Fruit fly (Drosophila melanogaster) whole organism, embryonic: ENCODE results near the gene Upf2.

Experiments used
- ATbp ChIP-seq: fragments of 200-800 bp; sonication (Bioruptor generic); optimal IDR thresholded peaks from 2 replicates; lab custom pipeline; 2017; ENCODE audit warnings: missing biosample characterization, mild to moderate bottlenecking, missing genetic modification characterization, missing genetic modification reagents
- Abd-B ChIP-seq: fragments of 200-800 bp; sonication (Bioruptor generic); optimal IDR thresholded peaks from 2 replicates; lab custom pipeline; 2018; ENCODE audit warnings: missing biosample characterization, mild to moderate bottlenecking, missing genetic modification characterization, moderate library complexity
- Aef1 ChIP-seq: fragments of 200-800 bp; sonication (Bioruptor generic); IDR thresholded peaks from 3 replicates; pipeline ENCODE4 v1.3.6; 2022; ENCODE audit warnings: missing biosample characterization, missing genetic modification characterization
- BtbVII ChIP-seq: fragments of 200-800 bp; sonication (Bioruptor generic); optimal IDR thresholded peaks from 3 replicates; lab custom pipeline; 2017; ENCODE audit warnings: missing biosample characterization, mild to moderate bottlenecking, missing genetic modification characterization
- CG10274 ChIP-seq: fragments of 200-800 bp; sonication (Bioruptor generic); optimal IDR thresholded peaks from 3 replicates; lab custom pipeline; 2017; ENCODE audit warnings: missing biosample characterization, mild to moderate bottlenecking, missing genetic modification characterization
- CG10321 ChIP-seq: fragments of 200-800 bp; sonication (Bioruptor generic); IDR thresholded peaks from 2 replicates; pipeline ENCODE4 v1.3.6; 2022; ENCODE audit warnings: missing biosample characterization, missing genetic modification characterization
- CG11093 ChIP-seq: fragments of 200-800 bp; sonication (Bioruptor generic); IDR thresholded peaks from 3 replicates; pipeline ENCODE4 v1.3.6; 2022; ENCODE audit warnings: missing biosample characterization, missing genetic modification characterization
- CG11723 ChIP-seq: fragments of 200-800 bp; sonication (Bioruptor generic); optimal IDR thresholded peaks from 2 replicates; lab custom pipeline; 2017; ENCODE audit warnings: missing biosample characterization, mild to moderate bottlenecking, missing genetic modification characterization
- CG12769 ChIP-seq: fragments of 200-800 bp; sonication (Bioruptor generic); optimal IDR thresholded peaks from 2 replicates; lab custom pipeline; 2019; ENCODE audit warnings: missing biosample characterization, mild to moderate bottlenecking, missing genetic modification characterization, moderate library complexity
- CG12942 ChIP-seq: fragments of 200-800 bp; sonication (Bioruptor generic); optimal IDR thresholded peaks from 3 replicates; lab custom pipeline; 2016; ENCODE audit warnings: missing biosample characterization, missing genetic modification characterization
- CG14710 ChIP-seq: fragments of 200-800 bp; sonication (Bioruptor generic); optimal IDR thresholded peaks from 3 replicates; lab custom pipeline; 2019; ENCODE audit warnings: missing biosample characterization, mild to moderate bottlenecking, missing genetic modification characterization, moderate library complexity
- CG17912 ChIP-seq: fragments of 200-800 bp; sonication (Bioruptor generic); optimal IDR thresholded peaks from 2 replicates; lab custom pipeline; 2018; ENCODE audit warnings: missing biosample characterization, mild to moderate bottlenecking, missing genetic modification characterization
- CG18764 ChIP-seq: fragments of 200-800 bp; sonication (Bioruptor generic); optimal IDR thresholded peaks from 3 replicates; lab custom pipeline; 2016; ENCODE audit warnings: missing biosample characterization, missing genetic modification characterization
- CG2202 ChIP-seq: fragments of 200-800 bp; sonication (Bioruptor generic); optimal IDR thresholded peaks from 2 replicates; lab custom pipeline; 2018; ENCODE audit warnings: missing biosample characterization, mild to moderate bottlenecking, missing genetic modification characterization
- CG32772 ChIP-seq: fragments of 200-800 bp; sonication (Bioruptor generic); IDR thresholded peaks from 2 replicates; pipeline ENCODE4 v1.3.6; 2022; ENCODE audit warnings: missing biosample characterization, missing genetic modification characterization
- CG34422 ChIP-seq: fragments of 200-800 bp; sonication (Bioruptor generic); IDR thresholded peaks from 3 replicates; pipeline ENCODE4 v1.3.6; 2022; ENCODE audit warnings: missing biosample characterization, missing genetic modification characterization
- CG3726 ChIP-seq: fragments of 200-800 bp; sonication (Bioruptor generic); IDR thresholded peaks from 3 replicates; pipeline ENCODE4, ENCODE4 v1.3.6; 2022; ENCODE audit warnings: missing biosample characterization, missing genetic modification characterization
- Chrac-16 ChIP-seq: fragments of 200-800 bp; sonication (Bioruptor generic); optimal IDR thresholded peaks from 3 replicates; lab custom pipeline; 2016; ENCODE audit warnings: missing biosample characterization, missing genetic modification characterization
- Dad ChIP-seq: fragments of 200-800 bp; sonication (Bioruptor generic); optimal IDR thresholded peaks from 3 replicates; lab custom pipeline; 2016; ENCODE audit warnings: missing biosample characterization, missing genetic modification characterization
- Dbx ChIP-seq: fragments of 200-800 bp; sonication (Bioruptor generic); IDR thresholded peaks from 3 replicates; pipeline ENCODE4 v1.3.6; 2022; ENCODE audit warnings: missing biosample characterization, missing genetic modification characterization
- Gug ChIP-seq: fragments of 200-800 bp; sonication (Bioruptor generic); IDR thresholded peaks from 4 replicates; pipeline ENCODE4 v1.3.6; 2022; ENCODE audit warnings: missing biosample characterization, missing genetic modification characterization
- HHEX ChIP-seq: fragments of 200-800 bp; sonication (Bioruptor generic); optimal IDR thresholded peaks from 3 replicates; lab custom pipeline; 2017; ENCODE audit warnings: missing biosample characterization, mild to moderate bottlenecking, missing genetic modification characterization, missing genetic modification reagents
- HLH54F ChIP-seq: fragments of 200-800 bp; sonication (Bioruptor generic); optimal IDR thresholded peaks from 3 replicates; lab custom pipeline; 2016; ENCODE audit warnings: missing biosample characterization, missing genetic modification characterization
- Hey ChIP-seq: fragments of 200-800 bp; sonication (Bioruptor generic); optimal IDR thresholded peaks from 3 replicates; lab custom pipeline; 2018; ENCODE audit warnings: missing biosample characterization, mild to moderate bottlenecking, missing genetic modification characterization
- Hmx ChIP-seq: fragments of 200-800 bp; sonication (Bioruptor generic); optimal IDR thresholded peaks from 2 replicates; lab custom pipeline; 2016; ENCODE audit warnings: missing biosample characterization, missing genetic modification characterization
- MESR4 ChIP-seq: fragments of 200-800 bp; sonication (Bioruptor generic); optimal IDR thresholded peaks from 2 replicates; lab custom pipeline; 2018; ENCODE audit warnings: missing biosample characterization, mild to moderate bottlenecking, missing genetic modification characterization, moderate library complexity
- Meics ChIP-seq: fragments of 200-800 bp; sonication (Bioruptor generic); optimal IDR thresholded peaks from 2 replicates; lab custom pipeline; 2017; ENCODE audit warnings: missing biosample characterization, mild to moderate bottlenecking, missing genetic modification characterization
- Neu2 ChIP-seq: fragments of 200-800 bp; sonication (Bioruptor generic); optimal IDR thresholded peaks from 3 replicates; lab custom pipeline; 2016; ENCODE audit warnings: missing biosample characterization, missing genetic modification characterization, borderline replicate concordance
- Pdp1 ChIP-seq, 2 experiments: fragments of 200-800 bp; sonication (Bioruptor generic); optimal IDR thresholded peaks; 3 replicates each; lab custom pipeline; 2016; ENCODE audit warnings: missing biosample characterization in 2 of 2, missing genetic modification characterization in 2 of 2, mild to moderate bottlenecking in 1 of 2, moderate library complexity in 1 of 2
- Sox102F ChIP-seq: fragments of 200-800 bp; sonication (Bioruptor generic); optimal IDR thresholded peaks from 2 replicates; lab custom pipeline; 2018; ENCODE audit warnings: missing biosample characterization, mild to moderate bottlenecking, missing genetic modification characterization, moderate library complexity
- Ssrp ChIP-seq: fragments of 200-800 bp; sonication (Bioruptor generic); optimal IDR thresholded peaks from 2 replicates; lab custom pipeline; 2018; ENCODE audit warnings: missing biosample characterization, mild to moderate bottlenecking, missing genetic modification characterization, moderate library complexity
- Trl ChIP-seq, 3 experiments: fragments of >200 bp in 2 of 3; fragments of 200-800 bp in 1 of 3; sonication (Bioruptor generic) in 1 of 3; optimal IDR thresholded peaks; 2 replicates in 1 of 3; 3 replicates in 2 of 3; lab custom pipeline; 2016 to 2017; ENCODE audit warnings: missing biosample characterization in 1 of 3, missing genetic modification characterization in 1 of 3
- ac ChIP-seq: fragments of 200-800 bp; sonication (Bioruptor generic); optimal IDR thresholded peaks from 3 replicates; lab custom pipeline; 2017; ENCODE audit warnings: missing biosample characterization, mild to moderate bottlenecking, missing genetic modification characterization
- br ChIP-seq: fragments of >200 bp; optimal IDR thresholded peaks from 2 replicates; lab custom pipeline; 2017
- cad ChIP-seq: fragments of >200 bp; optimal IDR thresholded peaks from 2 replicates; lab custom pipeline; 2017; ENCODE audit warnings: missing biosample characterization, missing genetic modification characterization
- chif ChIP-seq, 2 experiments: fragments of 200-800 bp; sonication (Bioruptor generic); optimal IDR thresholded peaks; 3 replicates each; lab custom pipeline; 2016; ENCODE audit warnings: missing biosample characterization in 2 of 2, missing genetic modification characterization in 2 of 2
- chn ChIP-seq: fragments of 200-800 bp; sonication (Bioruptor generic); optimal IDR thresholded peaks from 2 replicates; lab custom pipeline; 2016; ENCODE audit warnings: missing biosample characterization, missing genetic modification characterization
- dpn ChIP-seq, 2 experiments: fragments of 200-800 bp; sonication (Bioruptor generic); optimal IDR thresholded peaks; 3 replicates each; lab custom pipeline; 2016; ENCODE audit warnings: missing biosample characterization in 2 of 2, missing genetic modification characterization in 2 of 2
- fru ChIP-seq: fragments of >200 bp; optimal IDR thresholded peaks from 2 replicates; lab custom pipeline; 2017
- gcm2 ChIP-seq: fragments of 200-800 bp; sonication (Bioruptor generic); optimal IDR thresholded peaks from 2 replicates; lab custom pipeline; 2016; ENCODE audit warnings: missing biosample characterization, missing genetic modification characterization
- hbn ChIP-seq: fragments of 200-800 bp; sonication (Bioruptor generic); IDR thresholded peaks from 2 replicates; pipeline ENCODE4 v1.3.6; 2022; ENCODE audit warnings: missing biosample characterization, missing genetic modification characterization; ENCODE audit not compliant: partially characterized antibody
- hkb ChIP-seq, 2 experiments: fragments of 200-800 bp in 1 of 2; fragments of >200 bp in 1 of 2; sonication (Bioruptor generic) in 1 of 2; IDR thresholded peaks in 1 of 2; optimal IDR thresholded peaks in 1 of 2; 2 replicates each; pipeline versions ENCODE4 v1.3.6 to Lab custom; 2017 to 2022; ENCODE audit warnings: missing biosample characterization in 1 of 2, missing genetic modification characterization in 1 of 2
- lmd ChIP-seq: fragments of 200-800 bp; sonication (Bioruptor generic); IDR thresholded peaks from 2 replicates; pipeline ENCODE4 v1.3.6; 2022; ENCODE audit warnings: missing biosample characterization, missing genetic modification characterization
- pita ChIP-seq: fragments of 200-800 bp; sonication (Bioruptor generic); optimal IDR thresholded peaks from 2 replicates; lab custom pipeline; 2017; ENCODE audit warnings: missing biosample characterization, mild to moderate bottlenecking, missing genetic modification characterization
- pnt ChIP-seq: fragments of 200-800 bp; sonication (Bioruptor generic); optimal IDR thresholded peaks from 3 replicates; lab custom pipeline; 2016; ENCODE audit warnings: missing biosample characterization, missing genetic modification characterization
- sim ChIP-seq: fragments of 200-800 bp; sonication (Bioruptor generic); IDR thresholded peaks from 2 replicates; pipeline ENCODE4 v1.3.6; 2022; ENCODE audit warnings: missing biosample characterization, missing genetic modification characterization
- slp2 ChIP-seq: fragments of 200-800 bp; sonication (Bioruptor generic); optimal IDR thresholded peaks from 2 replicates; lab custom pipeline; 2016; ENCODE audit warnings: missing biosample characterization, missing genetic modification characterization
- twi ChIP-seq: fragments of 200-800 bp; optimal IDR thresholded peaks from 2 replicates; lab custom pipeline; 2019; ENCODE audit warnings: missing biosample characterization, mild to moderate bottlenecking, missing genetic modification characterization, moderate library complexity
- vnd ChIP-seq: fragments of 200-800 bp; sonication (Bioruptor generic); IDR thresholded peaks from 3 replicates; pipeline ENCODE4 v1.3.6; 2022; ENCODE audit warnings: missing biosample characterization, missing genetic modification characterization; ENCODE audit not compliant: partially characterized antibody

The Upf2 gene

DNA sequence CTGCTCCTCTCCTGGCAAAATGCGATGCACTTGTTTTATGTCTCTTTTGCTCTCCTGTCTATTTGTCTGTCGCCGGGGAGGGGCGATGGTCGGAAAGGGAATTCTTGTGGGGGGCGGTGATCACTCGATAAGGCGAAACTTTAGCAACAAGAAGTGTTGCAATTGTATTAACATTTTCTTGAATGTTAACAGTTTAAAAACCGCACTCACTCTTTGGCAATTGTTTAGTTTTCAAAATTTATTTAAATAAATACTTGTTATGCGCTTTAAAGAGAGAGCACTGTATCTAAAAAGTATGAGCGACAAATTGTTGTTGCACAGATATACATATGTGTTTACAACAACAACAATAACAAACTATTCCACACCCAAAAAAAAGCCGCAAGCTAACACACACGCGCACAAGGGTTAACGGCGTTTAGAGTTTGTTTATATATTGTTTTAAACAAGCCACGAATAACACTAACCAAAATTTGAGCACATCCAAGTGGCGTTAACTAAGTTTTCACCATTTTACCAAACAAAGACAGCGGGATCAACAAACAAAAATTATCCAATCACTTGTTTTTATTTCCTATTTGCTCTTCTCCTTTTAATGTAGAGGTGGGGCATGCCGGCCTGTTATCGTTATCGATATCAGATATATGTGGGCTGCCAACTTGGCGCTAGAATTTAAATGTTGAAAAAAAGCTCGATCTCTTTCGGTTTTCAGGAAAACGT lies 26.4 kb upstream of the Upf2 start, which contains the start of gene CG2258 (continued):
- TF ChIP-seq fru (lab: Kevin White, UChicago) (no peak), lmd (GFP tag; lab: Robert Waterston, UW) (peak; percentile 91), Aef1 (peak; percentile 87), CG34422 (GFP tag; lab: Robert Waterston, UW) (peak; percentile 89), CG3726 (GFP tag; lab: Robert Waterston, UW) (peak; percentile 82), CG10321 (GFP tag; lab: Robert Waterston, UW) (peak; percentile 47; the same call in 1 of the 2 replicates), gcm2 (GFP tag; lab: Kevin White, UChicago) (no peak), CG32772 (GFP tag; lab: Robert Waterston, UW) (peak; percentile 89), pnt (no peak), chif (GFP tag; optimal IDR thresholded peaks at IDR 0.05; lab: Kevin White, UChicago) (peak; percentile 71 to 78), Hmx (GFP tag; lab: Kevin White, UChicago) (peak; percentile 5), Meics (peak; percentile 82), HLH54F (peak; percentile 60), CG14710 (tag; lab: Kevin White, UChicago) (peak; percentile 71), br (no peak), CG12769 (tag; lab: Kevin White, UChicago) (peak; percentile 90), Abd-B (GFP tag; lab: Kevin White, UChicago) (peak; percentile 83), dpn (GFP tag; optimal IDR thresholded peaks at IDR 0.05; lab: Kevin White, UChicago) (peak; percentile 5 to 85), twi (tag; lab: Kevin White, UChicago) (peak; percentile 79), Ssrp (tag; lab: Kevin White, UChicago) (peak; percentile 20), hbn (GFP tag; lab: Robert Waterston, UW) (no peak), HHEX (GFP tag; lab: Kevin White, UChicago) (peak; percentile 85), Gug (peak; percentile 85), CG10274 (GFP tag; lab: Kevin White, UChicago) (peak; percentile 58), Chrac-16 (GFP tag; lab: Kevin White, UChicago) (peak; percentile 76), Sox102F (GFP tag; lab: Kevin White, UChicago) (peak; percentile 94), CG12942 (GFP tag; lab: Kevin White, UChicago) (peak; percentile 70), CG17912 (peak; percentile 22), CG11723 (GFP tag; lab: Kevin White, UChicago) (peak; percentile 68), ac (no peak), Neu2 (GFP tag; lab: Kevin White, UChicago) (no peak), pita (no peak), Hey (tag; lab: Kevin White, UChicago) (peak; percentile 48), CG2202 (tag; lab: Kevin White, UChicago) (peak; percentile 49), Dbx (GFP tag; lab: Robert Waterston, UW) (peak; percentile 62; the same call in 1 of the 3 replicates), CG18764 (GFP tag; lab: Kevin White, UChicago) (peak; percentile 58), chn (GFP tag; lab: Kevin White, UChicago) (peak; percentile 77), Trl (optimal IDR thresholded peaks at IDR 0.05; lab: Kevin White, UChicago) (no peak), Trl (GFP tag; optimal IDR thresholded peaks at IDR 0.05; lab: Kevin White, UChicago) (no peak), MESR4 (GFP tag; lab: Kevin White, UChicago) (peak; percentile 9), vnd (GFP tag; lab: Robert Waterston, UW) (no peak), BtbVII (GFP tag; lab: Kevin White, UChicago) (peak; percentile 83), slp2 (GFP tag; lab: Kevin White, UChicago) (peak; percentile 15), sim (GFP tag; lab: Robert Waterston, UW) (peak; percentile 37; the same call in 1 of the 2 replicates), ATbp (GFP tag; lab: Kevin White, UChicago) (peak; percentile 92), cad (GFP tag; lab: Kevin White, UChicago) (no peak), CG11093 (GFP tag; lab: Robert Waterston, UW) (peak; percentile 72; the same call in 2 of the 3 replicates), hkb (optimal IDR thresholded peaks at IDR 0.05; lab: Kevin White, UChicago) (no peak), hkb (GFP tag; IDR thresholded peaks at IDR 0.05; lab: Robert Waterston, UW) (peak; percentile 93), Dad (no peak), Pdp1 (GFP tag; optimal IDR thresholded peaks at IDR 0.05; lab: Kevin White, UChicago) (peak; percentile 33 to 35)
